Fruit fly (Drosophila melanogaster) whole organism, embryonic: ENCODE data around the gene Utx.

Experiments
- Atf3 ChIP-seq: fragments of 200-800 bp; sonication (Bioruptor generic); optimal IDR thresholded peaks from 3 replicates; lab custom pipeline; 2016; ENCODE audit warnings: missing biosample characterization, missing genetic modification characterization
- CG16779 ChIP-seq: fragments of 200-800 bp; sonication (Bioruptor generic); IDR thresholded peaks from 2 replicates; pipeline ENCODE4 v1.3.6; 2022; ENCODE audit warnings: missing biosample characterization, missing genetic modification characterization
- CG18599 ChIP-seq: fragments of 200-800 bp; sonication (Bioruptor generic); optimal IDR thresholded peaks from 3 replicates; lab custom pipeline; 2017; ENCODE audit warnings: missing biosample characterization, missing genetic modification characterization, mild to moderate bottlenecking, moderate library complexity, missing genetic modification reagents
- CG7357 ChIP-seq: fragments of 200-800 bp; sonication (Bioruptor generic); IDR thresholded peaks from 3 replicates; pipeline ENCODE4 v1.3.6; 2022; ENCODE audit warnings: missing biosample characterization, missing genetic modification characterization
- bab2 ChIP-seq: fragments of 200-800 bp; sonication (Bioruptor generic); optimal IDR thresholded peaks from 2 replicates; lab custom pipeline; 2016; ENCODE audit warnings: missing biosample characterization, missing genetic modification characterization
- fu2 ChIP-seq: fragments of 200-800 bp; sonication (Bioruptor generic); optimal IDR thresholded peaks from 2 replicates; lab custom pipeline; 2016; ENCODE audit warnings: missing biosample characterization, missing genetic modification characterization

DNA sequence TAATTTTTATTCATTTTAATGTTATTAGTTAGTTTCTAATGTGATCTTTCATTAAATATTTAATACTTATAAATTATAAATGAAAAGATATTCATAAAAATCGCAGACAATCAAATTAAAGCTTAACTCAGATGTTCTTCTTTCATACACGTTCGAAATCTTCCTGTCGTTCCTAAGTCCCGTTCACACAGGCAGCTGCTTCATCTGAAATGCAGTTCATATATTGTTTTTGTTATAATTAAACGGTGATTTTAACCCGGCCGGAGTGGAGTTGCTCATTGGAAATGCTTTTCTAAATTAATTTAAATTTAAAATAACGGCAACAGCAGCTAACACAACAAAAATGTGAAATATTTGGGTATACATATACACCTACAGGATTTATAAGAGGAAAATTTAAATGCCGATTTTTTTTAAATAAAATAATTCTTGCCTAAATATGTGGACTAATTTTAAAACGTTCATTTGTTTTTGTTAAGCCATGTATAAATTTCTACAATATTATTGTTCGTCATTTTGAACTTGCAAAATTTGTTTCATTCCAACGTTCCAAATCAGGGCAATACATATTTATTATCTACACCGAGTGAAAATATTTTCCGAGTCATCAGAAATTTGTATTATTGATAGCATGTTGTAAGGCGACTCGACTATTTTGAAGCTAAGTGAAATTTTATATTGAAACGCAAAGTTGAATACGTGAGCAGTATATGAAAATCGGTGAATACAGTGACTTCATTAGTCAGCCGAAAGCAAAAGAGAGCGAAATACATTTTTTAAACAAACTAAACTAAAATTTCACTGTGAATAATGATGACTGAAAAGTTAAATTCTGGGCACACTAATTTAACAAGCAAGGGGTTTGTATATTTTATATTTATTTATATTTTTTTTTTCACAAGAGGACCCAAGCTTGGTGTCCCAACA, 39.6 kb downstream of the Utx start, which contains the start of gene me31B:
- no peak for TF ChIP-seq CG16779
- TF ChIP-seq fu2 (GFP tag; lab: Kevin White, UChicago), result no peak
- TF ChIP-seq CG7357 (GFP tag; lab: Robert Waterston, UW), result no peak
- no peak for TF ChIP-seq Atf3 (GFP tag; lab: Kevin White, UChicago)
- no peak for TF ChIP-seq bab2
- TF ChIP-seq CG18599 (GFP tag; lab: Kevin White, UChicago), result no peak
